Fruit fly (Drosophila melanogaster) whole organism, pupa: ENCODE results near the gene iav.
A peak's percentile ranks its signal among the peaks of the same experiment; 100 is the strongest.

Experiments used
- CG10348 ChIP-seq: fragments of 200-800 bp; sonication (Bioruptor generic); IDR thresholded peaks from 2 replicates; pipeline ENCODE4 v1.3.6; 2022; ENCODE audit warnings: missing biosample characterization, missing genetic modification characterization
- CG12605 ChIP-seq: fragments of 200-800 bp; sonication (Bioruptor generic); IDR thresholded peaks from 2 replicates; pipeline ENCODE4 v1.3.6; 2022; ENCODE audit warnings: missing biosample characterization, missing genetic modification characterization
- CG13204 ChIP-seq: fragments of 200-800 bp; sonication (Bioruptor generic); optimal IDR thresholded peaks from 2 replicates; lab custom pipeline; 2018; ENCODE audit warnings: missing biosample characterization, mild to moderate bottlenecking, missing genetic modification characterization, moderate library complexity
- CG14655 ChIP-seq: fragments of 200-800 bp; sonication (Bioruptor generic); optimal IDR thresholded peaks from 3 replicates; lab custom pipeline; 2017; ENCODE audit warnings: mild to moderate bottlenecking, missing biosample characterization, missing genetic modification reagents, missing genetic modification characterization
- CG15710 ChIP-seq: fragments of 200-800 bp; sonication (Bioruptor generic); optimal IDR thresholded peaks from 2 replicates; lab custom pipeline; 2018; ENCODE audit warnings: missing biosample characterization, mild to moderate bottlenecking, missing genetic modification characterization, moderate library complexity
- CG17806 ChIP-seq: fragments of 200-800 bp; sonication (Bioruptor generic); optimal IDR thresholded peaks from 2 replicates; lab custom pipeline; 2018; ENCODE audit warnings: missing biosample characterization, mild to moderate bottlenecking, missing genetic modification characterization, moderate library complexity
- CG32121 ChIP-seq: fragments of 200-800 bp; sonication (Bioruptor generic); IDR thresholded peaks from 2 replicates; pipeline ENCODE4 v1.3.6; 2022; ENCODE audit warnings: missing biosample characterization, missing genetic modification characterization
- CG34367 ChIP-seq: fragments of 200-800 bp; sonication (Bioruptor generic); optimal IDR thresholded peaks from 2 replicates; lab custom pipeline; 2018; ENCODE audit warnings: missing biosample characterization, mild to moderate bottlenecking, missing genetic modification characterization
- CG4496 ChIP-seq: fragments of 200-800 bp; sonication (Bioruptor generic); IDR thresholded peaks from 3 replicates; pipeline ENCODE4 v1.3.6; 2022; ENCODE audit warnings: missing biosample characterization, missing genetic modification characterization
- CG8159 ChIP-seq: fragments of 200-800 bp; sonication (Bioruptor generic); optimal IDR thresholded peaks from 3 replicates; lab custom pipeline; 2018; ENCODE audit warnings: missing biosample characterization, mild to moderate bottlenecking, missing genetic modification characterization, moderate library complexity
- CG8301 ChIP-seq: fragments of 200-800 bp; sonication (Bioruptor generic); optimal IDR thresholded peaks from 2 replicates; lab custom pipeline; 2018; ENCODE audit warnings: missing biosample characterization, mild to moderate bottlenecking, missing genetic modification characterization
- CG9948 ChIP-seq: fragments of 200-800 bp; sonication (Bioruptor generic); optimal IDR thresholded peaks from 2 replicates; lab custom pipeline; 2018; ENCODE audit warnings: missing biosample characterization, mild to moderate bottlenecking, missing genetic modification characterization, moderate library complexity
- D1 ChIP-seq: fragments of 200-800 bp; sonication (Bioruptor generic); optimal IDR thresholded peaks from 2 replicates; lab custom pipeline; 2018; ENCODE audit warnings: missing biosample characterization, mild to moderate bottlenecking, missing genetic modification characterization, moderate library complexity
- EcR ChIP-seq: fragments of 200-800 bp; sonication (Bioruptor generic); optimal IDR thresholded peaks from 3 replicates; lab custom pipeline; 2019; ENCODE audit warnings: missing biosample characterization, missing genetic modification characterization, mild to moderate bottlenecking, moderate library complexity, missing genetic modification reagents
- Ets98B ChIP-seq: fragments of 200-800 bp; sonication (Bioruptor generic); IDR thresholded peaks from 2 replicates; pipeline ENCODE4 v1.3.6; 2022; ENCODE audit warnings: missing biosample characterization, missing genetic modification characterization
- Pif1A ChIP-seq: fragments of 200-800 bp; sonication (Bioruptor generic); optimal IDR thresholded peaks from 3 replicates; lab custom pipeline; 2016; ENCODE audit warnings: missing biosample characterization, missing genetic modification characterization
- Pif1B ChIP-seq: fragments of 200-800 bp; sonication (Bioruptor generic); optimal IDR thresholded peaks from 3 replicates; lab custom pipeline; 2016; ENCODE audit warnings: missing biosample characterization, missing genetic modification characterization
- Snoo ChIP-seq: fragments of 200-800 bp; sonication (Bioruptor generic); optimal IDR thresholded peaks from 3 replicates; lab custom pipeline; 2017; ENCODE audit warnings: missing biosample characterization, mild to moderate bottlenecking, missing genetic modification characterization, inconsistent platforms
- fd96Ca ChIP-seq: fragments of 200-800 bp; sonication (Bioruptor generic); IDR thresholded peaks from 3 replicates; pipeline ENCODE4 v1.3.6; 2022; ENCODE audit warnings: missing biosample characterization, missing genetic modification characterization
- gl ChIP-seq: fragments of 200-800 bp; sonication (Bioruptor generic); optimal IDR thresholded peaks from 2 replicates; lab custom pipeline; 2018; ENCODE audit warnings: missing biosample characterization, mild to moderate bottlenecking, missing genetic modification characterization
- rn ChIP-seq: fragments of 200-800 bp; sonication (Bioruptor generic); IDR thresholded peaks from 2 replicates; pipeline ENCODE4 v1.3.6; 2022; ENCODE audit warnings: missing biosample characterization, missing genetic modification characterization

iav gene

DNA sequence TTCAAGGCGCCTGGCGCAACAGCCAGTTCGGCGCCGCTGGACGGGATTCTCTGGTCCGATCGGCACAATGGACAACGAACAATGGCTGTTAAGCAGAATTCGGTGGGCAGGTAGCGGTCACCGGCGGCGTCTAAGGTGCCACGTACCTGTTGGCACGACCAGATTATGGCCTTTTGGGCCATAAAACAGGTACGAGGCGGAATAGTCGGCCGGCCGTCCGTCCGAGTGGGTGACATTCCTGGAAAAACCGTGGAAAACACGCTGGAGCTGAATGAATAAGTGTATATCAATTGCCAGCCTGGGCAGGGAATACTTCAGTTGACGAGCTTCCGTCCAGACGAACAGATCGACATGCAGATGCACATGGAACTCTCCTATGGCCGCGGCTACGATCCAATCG, 9.1 kb downstream of the iav start, which contains the start of gene Atx-1:
TSS of gene Atx-1 (plus strand) at position 301 of the 400 bp plus-strand sequence.
- TF ChIP-seq rn (GFP tag; lab: Robert Waterston, UW) (no peak), CG8301 (no peak), CG15710 (tag; lab: Kevin White, UChicago) (no peak), D1 (tag; lab: Kevin White, UChicago) (no peak)

DNA sequence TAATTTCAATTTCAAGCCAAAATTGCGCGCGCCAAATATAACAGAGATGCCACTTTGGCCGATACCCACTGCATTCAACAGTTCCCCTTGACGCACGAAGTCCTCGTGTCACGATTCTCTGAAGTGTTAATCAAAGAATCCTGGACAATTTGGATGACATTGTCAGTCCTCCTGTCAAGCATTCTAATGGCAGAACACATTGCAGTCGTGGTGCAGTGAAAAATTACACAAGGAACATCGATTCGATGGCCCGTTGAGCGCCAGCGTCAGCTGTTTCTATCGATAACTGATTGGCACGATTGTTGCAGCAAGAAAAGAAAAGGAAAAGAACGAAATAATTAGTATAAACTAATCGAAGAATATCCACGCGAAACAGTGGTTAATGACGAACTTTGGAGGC, 10.4 kb downstream of the iav start, which contains the start of gene nonC:
TSS of gene nonC (plus strand) at position 294 of the 400 bp plus-strand sequence.
- no peak for TF ChIP-seq EcR
- no peak for TF ChIP-seq rn (GFP tag; lab: Robert Waterston, UW)
- no peak for TF ChIP-seq Pif1B
- no peak for TF ChIP-seq Snoo (tag; lab: Kevin White, UChicago)
- no peak for TF ChIP-seq CG8159 (tag; lab: Kevin White, UChicago)
- no peak for TF ChIP-seq D1 (tag; lab: Kevin White, UChicago)
- no peak for TF ChIP-seq CG17806
- TF ChIP-seq CG12605: no peak
- TF ChIP-seq gl: no peak
- no peak for TF ChIP-seq CG9948 (tag; lab: Kevin White, UChicago)
- no peak for TF ChIP-seq CG4496 (GFP tag; lab: Robert Waterston, UW)
- no peak for TF ChIP-seq CG10348 (GFP tag; lab: Robert Waterston, UW)
- no peak for TF ChIP-seq Pif1A (GFP tag; lab: Kevin White, UChicago)
- TF ChIP-seq CG32121 (GFP tag; lab: Robert Waterston, UW): no peak
- no peak for TF ChIP-seq CG13204 (GFP tag; lab: Kevin White, UChicago)
- no peak for TF ChIP-seq Ets98B (GFP tag; lab: Robert Waterston, UW)
- TF ChIP-seq CG14655 (GFP tag; lab: Kevin White, UChicago): no peak

DNA sequence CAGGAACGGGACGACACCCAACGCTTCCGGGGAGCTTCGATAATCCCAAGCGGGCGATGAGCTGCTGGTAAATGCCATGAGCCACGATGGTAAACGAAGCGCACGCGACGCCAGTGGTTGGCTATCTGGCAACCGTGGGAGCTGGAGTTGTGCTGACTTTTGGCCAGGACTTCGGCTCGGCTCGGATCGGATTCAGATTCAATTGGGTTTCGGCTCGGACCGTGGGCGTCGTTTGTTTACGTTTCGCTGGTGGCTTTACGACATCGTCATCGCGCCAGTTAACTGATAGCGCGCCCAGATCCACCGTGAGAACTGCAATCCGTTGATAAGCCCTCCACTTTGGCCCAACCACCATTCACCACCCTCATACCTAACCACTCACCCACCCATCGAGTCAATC, 18.8 kb downstream of the iav start, which contains the start of gene mAChR-C:
TSS of gene mAChR-C (minus strand) at position 101 of the 400 bp plus-strand sequence.
- no peak for TF ChIP-seq CG4496 (GFP tag; lab: Robert Waterston, UW)
- TF ChIP-seq fd96Ca: no peak
- TF ChIP-seq EcR: no peak
- no peak for TF ChIP-seq CG32121 (GFP tag; lab: Robert Waterston, UW)
- no peak for TF ChIP-seq Pif1A (GFP tag; lab: Kevin White, UChicago)
- TF ChIP-seq gl: no peak
- TF ChIP-seq CG9948 (tag; lab: Kevin White, UChicago): no peak
- TF ChIP-seq CG13204 (GFP tag; lab: Kevin White, UChicago): no peak
- no peak for TF ChIP-seq CG12605
- TF ChIP-seq CG17806: no peak
- no peak for TF ChIP-seq CG14655 (GFP tag; lab: Kevin White, UChicago)
- TF ChIP-seq Pif1B: no peak
- TF ChIP-seq rn (GFP tag; lab: Robert Waterston, UW): no peak
- TF ChIP-seq CG10348 (GFP tag; lab: Robert Waterston, UW): no peak
- no peak for TF ChIP-seq CG8159 (tag; lab: Kevin White, UChicago)

DNA sequence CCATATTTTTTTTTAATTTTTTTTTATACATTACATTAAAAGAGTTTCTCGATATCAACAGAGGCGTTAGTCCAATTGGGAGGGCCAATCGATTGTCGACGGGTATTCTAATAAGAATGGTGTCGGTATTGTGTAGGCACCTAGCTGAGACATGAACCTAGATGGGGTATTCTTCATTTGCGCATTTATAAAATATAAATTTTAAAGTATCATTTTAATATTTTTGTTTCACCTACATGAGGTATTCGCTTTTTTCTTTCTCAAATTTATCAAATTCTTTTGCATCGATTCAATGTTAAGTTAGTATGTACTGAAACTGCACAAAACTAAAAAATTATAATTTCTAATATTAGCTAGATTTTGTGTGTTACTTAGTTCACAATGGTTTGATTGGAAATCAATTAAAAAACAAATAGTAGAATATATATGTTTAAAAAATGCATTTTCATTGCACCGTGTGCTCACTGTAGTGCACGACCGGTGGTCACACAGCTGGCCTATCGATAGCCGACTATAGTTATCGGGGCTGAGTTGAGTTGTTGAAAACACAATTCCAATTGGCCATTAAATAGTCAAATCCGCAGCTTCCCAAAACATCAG, 30.2 kb downstream of the iav start, which contains the start of the genes CG14435 and Tmf:
TSS of gene CG14435 (minus strand) at position 81 of the 600 bp plus-strand sequence.
TSS of gene Tmf (plus strand) at position 501 of the 600 bp plus-strand sequence.
- TF ChIP-seq CG8301 (peak; percentile 66), CG15710 (tag; lab: Kevin White, UChicago) (peak; percentile 80), fd96Ca (0 out of 3 replicates have a peak, but pooled peaks have one; percentile 50), CG12605 (no peak), Pif1A (GFP tag; lab: Kevin White, UChicago) (peak; percentile 55), CG4496 (GFP tag; lab: Robert Waterston, UW) (peak; percentile 82), EcR (no peak), CG14655 (GFP tag; lab: Kevin White, UChicago) (peak; percentile 82), D1 (tag; lab: Kevin White, UChicago) (no peak), Pif1B (no peak), CG8159 (tag; lab: Kevin White, UChicago) (peak; percentile 83), CG13204 (GFP tag; lab: Kevin White, UChicago) (no peak), Ets98B (GFP tag; lab: Robert Waterston, UW) (peak; percentile 73), CG9948 (tag; lab: Kevin White, UChicago) (peak; percentile 71), gl (peak; percentile 40), CG34367 (tag; lab: Kevin White, UChicago) (peak; percentile 65), CG10348 (GFP tag; lab: Robert Waterston, UW) (peak; percentile 55; the same call in 1 of the 2 replicates), Snoo (tag; lab: Kevin White, UChicago) (peak; percentile 67), rn (GFP tag; lab: Robert Waterston, UW) (peak; percentile 39), CG17806 (peak; percentile 68), CG32121 (GFP tag; lab: Robert Waterston, UW) (peak; percentile 68)

DNA sequence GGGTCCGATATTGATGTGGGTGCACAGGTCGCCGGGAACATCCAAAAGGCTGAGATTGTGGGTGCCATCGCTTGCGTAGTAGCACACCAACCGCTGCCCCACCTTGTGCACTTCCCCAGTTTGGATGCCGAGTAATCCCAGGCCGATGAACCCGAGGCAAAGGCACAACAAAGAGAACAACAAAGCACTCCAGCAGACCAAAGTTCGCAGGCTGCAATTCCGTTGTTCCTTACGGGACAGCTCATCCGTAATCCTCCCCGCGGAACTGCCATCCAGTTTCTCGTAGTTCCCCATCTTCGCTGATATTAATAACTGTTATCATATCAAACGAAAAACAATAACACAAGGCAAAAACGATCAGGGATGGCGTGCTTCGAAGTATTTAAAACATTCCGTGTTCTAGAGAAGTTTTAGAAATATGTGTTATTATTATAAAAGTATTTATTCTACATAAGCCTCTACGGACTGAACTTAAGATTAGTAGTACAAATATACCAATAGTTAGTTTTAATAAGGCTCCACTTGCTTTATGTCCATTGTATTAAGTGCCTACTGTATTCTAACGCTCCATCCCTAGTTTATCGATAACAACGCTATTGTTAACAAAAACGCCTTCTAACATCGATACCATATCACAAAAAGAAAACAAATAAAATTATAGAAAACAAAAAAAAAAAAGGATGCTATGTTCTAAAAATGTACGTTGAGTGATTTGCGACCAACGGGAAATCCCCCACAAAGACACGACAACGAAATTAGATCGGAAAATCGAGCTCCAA, 35.6 kb downstream of the iav start, which contains the start of the genes Cht11 and CG4558:
TSS of gene Cht11 (minus strand) at position 340 of the 779 bp plus-strand sequence.
TSS of gene CG4558 (plus strand) at position 593 of the 779 bp plus-strand sequence.
- TF ChIP-seq CG12605 (peak; percentile 86), CG9948 (tag; lab: Kevin White, UChicago) (peak; percentile 72), CG13204 (GFP tag; lab: Kevin White, UChicago) (peak; percentile 41), rn (GFP tag; lab: Robert Waterston, UW) (peak; percentile 64), fd96Ca (peak; percentile 73; the same call in 1 of the 3 replicates), Ets98B (GFP tag; lab: Robert Waterston, UW) (peak; percentile 78), EcR (peak; percentile 92), CG10348 (GFP tag; lab: Robert Waterston, UW) (peak; percentile 40; the same call in 1 of the 2 replicates), Pif1A (GFP tag; lab: Kevin White, UChicago) (peak; percentile 75), CG4496 (GFP tag; lab: Robert Waterston, UW) (peak; percentile 88), CG8301 (peak; percentile 76), CG14655 (GFP tag; lab: Kevin White, UChicago) (peak; percentile 88), Snoo (tag; lab: Kevin White, UChicago) (peak; percentile 73), CG34367 (tag; lab: Kevin White, UChicago) (peak; percentile 68), CG32121 (GFP tag; lab: Robert Waterston, UW) (peak; percentile 81), CG15710 (tag; lab: Kevin White, UChicago) (peak; percentile 81), gl (peak; percentile 12), Pif1B (peak; percentile 66), CG17806 (peak; percentile 72), D1 (tag; lab: Kevin White, UChicago) (no peak), CG8159 (tag; lab: Kevin White, UChicago) (peak; percentile 83)
